Worm (Caenorhabditis elegans) whole organism, L3 larva: ENCODE data around the gene srh-92.

Experiments used
- R02D3.7 ChIP-seq: fragments of 150-350 bp; optimal IDR thresholded peaks from 2 replicates; lab custom pipeline; 2014; ENCODE audit warnings: missing biosample characterization, missing genetic modification characterization
- ZK546.5 ChIP-seq: sonication (generic microtip); optimal IDR thresholded peaks from 2 replicates; lab custom pipeline; 2017; ENCODE audit warnings: missing biosample characterization, missing genetic modification characterization
- aly-2 ChIP-seq: fragments of 150-350 bp; optimal IDR thresholded peaks from 2 replicates; lab custom pipeline; 2014; ENCODE audit warnings: missing biosample characterization, missing genetic modification characterization
- ama-1 ChIP-seq: fragments of 150-350 bp; optimal IDR thresholded peaks from 2 replicates; lab custom pipeline; 2018
- ceh-16 ChIP-seq: sonication (generic microtip); optimal IDR thresholded peaks from 2 replicates; lab custom pipeline; 2017; ENCODE audit warnings: missing biosample characterization, missing genetic modification characterization
- ceh-82 ChIP-seq: fragments of 150-350 bp; optimal IDR thresholded peaks from 2 replicates; lab custom pipeline; 2014; ENCODE audit warnings: missing biosample characterization, missing genetic modification characterization
- daf-12 ChIP-seq: fragments of 150-350 bp; optimal IDR thresholded peaks from 2 replicates; lab custom pipeline; 2014; ENCODE audit warnings: missing biosample characterization, missing genetic modification reagents, missing genetic modification characterization
- egl-27 ChIP-seq: sonication (generic microtip); optimal IDR thresholded peaks from 4 replicates; lab custom pipeline; 2017; ENCODE audit warnings: missing biosample characterization, missing genetic modification reagents, missing genetic modification characterization
- egl-5 ChIP-seq: fragments of 150-350 bp; optimal IDR thresholded peaks from 2 replicates; lab custom pipeline; 2017; ENCODE audit warnings: missing biosample characterization, missing genetic modification reagents, missing genetic modification characterization, inconsistent platforms
- elt-1 ChIP-seq: fragments of 150-350 bp; optimal IDR thresholded peaks from 2 replicates; lab custom pipeline; 2014; ENCODE audit warnings: missing biosample characterization, missing genetic modification characterization
- elt-2 ChIP-seq: sonication (generic microtip); optimal IDR thresholded peaks from 2 replicates; lab custom pipeline; 2016; ENCODE audit warnings: missing genetic modification reagents, mild to moderate bottlenecking, missing genetic modification characterization, missing compliant biosample characterization
- elt-3 ChIP-seq, 3 experiments: fragments of 150-350 bp in 1 of 3; sonication (generic microtip) in 2 of 3; optimal IDR thresholded peaks; 2 replicates in 2 of 3; 4 replicates in 1 of 3; lab custom pipeline; 2014 to 2017; ENCODE audit warnings: missing biosample characterization in 3 of 3, missing genetic modification characterization in 3 of 3
- eor-1 ChIP-seq, 2 experiments: fragments of 150-350 bp; optimal IDR thresholded peaks; 2 replicates each; lab custom pipeline; 2014 to 2018; ENCODE audit warnings: missing biosample characterization in 2 of 2, missing genetic modification characterization in 2 of 2
- fkh-2 ChIP-seq: fragments of 150-350 bp; optimal IDR thresholded peaks from 2 replicates; lab custom pipeline; 2014; ENCODE audit warnings: missing biosample characterization, missing genetic modification reagents, missing genetic modification characterization
- hmg-11 ChIP-seq: sonication (generic microtip); optimal IDR thresholded peaks from 2 replicates; lab custom pipeline; 2016; ENCODE audit warnings: missing genetic modification characterization, missing compliant biosample characterization
- lin-15B ChIP-seq: fragments of 150-350 bp; optimal IDR thresholded peaks from 2 replicates; lab custom pipeline; 2014; ENCODE audit warnings: missing biosample characterization, missing genetic modification characterization
- lin-39 ChIP-seq: fragments of 150-350 bp; optimal IDR thresholded peaks from 2 replicates; lab custom pipeline; 2018; ENCODE audit warnings: missing biosample characterization, missing genetic modification reagents, missing genetic modification characterization
- lsy-12 ChIP-seq: sonication (generic microtip); optimal IDR thresholded peaks from 2 replicates; lab custom pipeline; 2016; ENCODE audit warnings: mild to moderate bottlenecking, missing genetic modification characterization, missing compliant biosample characterization
- mdl-1 ChIP-seq: fragments of 150-350 bp; optimal IDR thresholded peaks from 2 replicates; lab custom pipeline; 2014; ENCODE audit warnings: missing biosample characterization, missing genetic modification characterization
- mml-1 ChIP-seq: fragments of 150-350 bp; sonication (generic microtip); optimal IDR thresholded peaks from 3 replicates; lab custom pipeline; 2014; ENCODE audit warnings: missing biosample characterization, missing genetic modification characterization
- nfya-1 ChIP-seq: sonication (generic microtip); optimal IDR thresholded peaks from 2 replicates; lab custom pipeline; 2017; ENCODE audit warnings: missing genetic modification characterization, mild to moderate bottlenecking, missing compliant biosample characterization, antibody characterized with exemption, moderate library complexity; ENCODE audit not compliant: insufficient read depth
- nhr-11 ChIP-seq: fragments of 150-350 bp; optimal IDR thresholded peaks from 2 replicates; lab custom pipeline; 2014; ENCODE audit warnings: missing biosample characterization, missing genetic modification characterization
- nhr-12 ChIP-seq: fragments of 150-350 bp; optimal IDR thresholded peaks from 2 replicates; lab custom pipeline; 2014; ENCODE audit warnings: missing biosample characterization, missing genetic modification characterization
- nhr-237 ChIP-seq: fragments of 150-350 bp; optimal IDR thresholded peaks from 2 replicates; lab custom pipeline; 2014; ENCODE audit warnings: missing biosample characterization, missing genetic modification characterization
- nhr-25 ChIP-seq: sonication (generic microtip); optimal IDR thresholded peaks from 2 replicates; lab custom pipeline; 2017; ENCODE audit warnings: missing biosample characterization, missing genetic modification characterization
- nhr-28 ChIP-seq: fragments of 150-350 bp; optimal IDR thresholded peaks from 2 replicates; lab custom pipeline; 2014; ENCODE audit warnings: missing biosample characterization, missing genetic modification characterization
- nhr-43 ChIP-seq: sonication (generic microtip); optimal IDR thresholded peaks from 2 replicates; lab custom pipeline; 2016; ENCODE audit warnings: mild to moderate bottlenecking, missing genetic modification characterization, missing compliant biosample characterization; ENCODE audit not compliant: poor library complexity, severe bottlenecking
- nhr-76 ChIP-seq: fragments of 150-350 bp; sonication (generic microtip); optimal IDR thresholded peaks from 5 replicates; lab custom pipeline; 2014; ENCODE audit warnings: missing biosample characterization, missing genetic modification characterization
- nhr-77 ChIP-seq: fragments of 150-350 bp; optimal IDR thresholded peaks from 2 replicates; lab custom pipeline; 2014; ENCODE audit warnings: missing biosample characterization, missing genetic modification characterization
- pha-4 ChIP-seq: fragments of 150-350 bp; optimal IDR thresholded peaks from 2 replicates; lab custom pipeline; 2014; ENCODE audit warnings: missing biosample characterization, missing genetic modification reagents, missing genetic modification characterization
- sea-2 ChIP-seq: fragments of 150-350 bp; sonication (generic microtip); optimal IDR thresholded peaks from 4 replicates; lab custom pipeline; 2014; ENCODE audit warnings: missing biosample characterization, missing genetic modification reagents, missing genetic modification characterization
- skn-1 ChIP-seq: fragments of 150-350 bp; optimal IDR thresholded peaks from 2 replicates; lab custom pipeline; 2014; ENCODE audit warnings: missing biosample characterization, missing genetic modification characterization
- snpc-4 ChIP-seq: fragments of 150-350 bp; optimal IDR thresholded peaks from 2 replicates; lab custom pipeline; 2014; ENCODE audit warnings: missing biosample characterization, missing genetic modification characterization
- unc-39 ChIP-seq: sonication (generic microtip); optimal IDR thresholded peaks from 4 replicates; lab custom pipeline; 2017; ENCODE audit warnings: missing biosample characterization, missing genetic modification characterization
- unc-62 ChIP-seq: fragments of 150-350 bp; sonication (generic microtip); optimal IDR thresholded peaks from 4 replicates; lab custom pipeline; 2014; ENCODE audit warnings: missing biosample characterization, missing genetic modification reagents, missing genetic modification characterization
- ztf-11 ChIP-seq: fragments of 150-350 bp; optimal IDR thresholded peaks from 2 replicates; lab custom pipeline; 2014; ENCODE audit warnings: missing biosample characterization, missing genetic modification characterization
- ztf-4 ChIP-seq: fragments of 150-350 bp; optimal IDR thresholded peaks from 2 replicates; lab custom pipeline; 2014; ENCODE audit warnings: missing biosample characterization, missing genetic modification characterization

Gene srh-92

DNA sequence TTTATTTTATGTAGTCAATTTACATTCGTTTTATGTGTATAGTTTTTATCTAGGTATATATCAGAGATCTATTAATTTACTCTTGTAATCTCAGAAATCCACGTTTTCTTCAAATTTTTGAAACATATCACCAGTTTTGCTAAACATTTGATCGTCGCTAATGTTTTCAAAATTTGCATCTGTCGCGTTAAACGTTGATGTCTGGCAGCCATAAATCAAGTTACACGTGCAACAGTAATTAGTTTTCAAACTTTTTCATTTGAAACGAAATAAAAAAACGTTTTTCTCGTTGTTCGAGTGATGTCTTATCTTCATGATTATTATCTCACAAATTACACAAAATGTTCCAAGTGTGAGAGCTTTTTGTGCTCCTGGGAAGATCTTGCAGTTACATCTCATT is 36.6 kb upstream of the srh-92 start, which contains the start of gene srh-79:
Gene srh-79 (plus strand): TSS at position 301 of the 400 bp plus-strand sequence.
- TF ChIP-seq elt-2 (tag; lab: Kevin White, UChicago), result no peak
- no peak for TF ChIP-seq unc-62 (GFP tag; lab: Kevin White, UChicago)

DNA sequence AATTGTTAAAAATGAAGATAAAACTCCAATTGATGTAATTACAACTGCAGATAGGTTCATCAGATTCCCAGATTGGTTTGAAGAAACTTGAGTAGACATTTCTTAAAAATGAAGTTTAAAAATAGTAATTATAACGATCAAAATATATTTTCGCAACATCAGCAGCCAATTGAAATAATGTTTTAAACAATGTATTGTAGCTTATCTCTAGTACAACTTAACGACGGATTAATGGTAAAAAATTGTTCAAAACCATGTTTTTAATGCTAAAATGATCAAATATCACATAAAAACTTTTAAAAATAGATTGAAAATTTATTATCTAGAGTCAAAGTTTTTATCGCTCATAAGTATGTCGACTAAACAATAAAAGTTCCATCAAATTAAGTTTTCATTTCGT is 34.4 kb upstream of the srh-92 start, which contains the start of gene srbc-11:
Gene srbc-11 (minus strand): TSS at position 101 of the 400 bp plus-strand sequence.
- TF ChIP-seq elt-1 (tag; lab: Kevin White, UChicago) (no peak), elt-3 (tag; optimal IDR thresholded peaks at IDR 0.05; lab: Kevin White, UChicago) (no peak), pha-4 (tag; lab: Kevin White, UChicago) (no peak), mml-1 (tag; lab: Kevin White, UChicago) (no peak), mdl-1 (no peak), nhr-11 (tag; lab: Kevin White, UChicago) (no peak), ztf-4 (tag; lab: Kevin White, UChicago) (no peak), R02D3.7 (tag; lab: Kevin White, UChicago) (no peak), sea-2 (GFP tag; lab: Kevin White, UChicago) (no peak), unc-39 (no peak), nhr-25 (tag; lab: Kevin White, UChicago) (no peak)

ce11 chrV:7492924-7493323 is 32.1 kb upstream of the srh-92 start, which contains the start of gene srbc-10:
Gene srbc-10 (minus strand): TSS chrV:7493024.
- TF ChIP-seq nhr-12 (tag; lab: Kevin White, UChicago) (no peak), lin-15B (tag; lab: Kevin White, UChicago) (no peak), eor-1 (tag; optimal IDR thresholded peaks at IDR 0.05; lab: Kevin White, UChicago) (no peak), elt-2 (tag; lab: Kevin White, UChicago) (no peak), sea-2 (GFP tag; lab: Kevin White, UChicago) (no peak)

ce11 chrV:7490340-7490739 is 29.5 kb upstream of the srh-92 start, which contains the start of gene srbc-9:
Gene srbc-9 (minus strand): TSS chrV:7490440.
- TF ChIP-seq nfya-1 (no peak), ama-1 (lab: Kevin White, UChicago) (no peak)

DNA sequence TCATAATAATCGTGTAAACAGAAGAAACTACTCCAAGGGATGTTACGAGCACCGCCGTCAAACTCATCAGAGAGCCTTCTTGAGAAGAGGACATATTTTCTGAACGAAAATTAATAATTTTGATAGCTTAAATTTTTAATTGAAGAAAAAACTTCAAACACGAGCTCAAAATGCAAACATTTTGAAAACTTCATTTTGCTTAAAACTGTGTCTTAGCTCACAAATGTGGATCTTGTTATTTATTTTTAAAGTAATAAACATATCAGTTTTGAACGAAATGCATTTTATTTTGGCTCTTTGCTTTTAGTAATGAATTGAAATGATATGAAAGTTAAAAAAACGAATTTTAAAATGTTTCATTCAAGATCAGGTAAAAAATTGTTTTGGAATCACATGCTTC is 26.7 kb upstream of the srh-92 start, which contains the start of gene srbc-7:
Gene srbc-7 (minus strand): TSS at position 101 of the 400 bp plus-strand sequence.
- TF ChIP-seq R02D3.7 (tag; lab: Kevin White, UChicago) (no peak), ama-1 (lab: Kevin White, UChicago) (no peak), egl-27 (no peak), egl-5 (tag; lab: Kevin White, UChicago) (no peak), lin-39 (tag; lab: Kevin White, UChicago) (no peak), snpc-4 (no peak), mdl-1 (no peak), ceh-82 (tag; lab: Kevin White, UChicago) (no peak), daf-12 (no peak), nhr-28 (tag; lab: Kevin White, UChicago) (no peak), sea-2 (GFP tag; lab: Kevin White, UChicago) (no peak), fkh-2 (tag; lab: Kevin White, UChicago) (no peak)
- TF ChIP-seq, all 47 proteins: peak for 0

- TF ChIP-seq pha-4 (tag; lab: Kevin White, UChicago) (no peak), aly-2 (no peak), hmg-11 (no peak), lin-39 (tag; lab: Kevin White, UChicago) (no peak), eor-1 (tag; optimal IDR thresholded peaks at IDR 0.05; lab: Kevin White, UChicago) (no peak), nhr-43 (no peak), ceh-16 (tag; lab: Kevin White, UChicago) (no peak), ztf-11 (tag; lab: Kevin White, UChicago) (no peak), nhr-76 (tag; lab: Kevin White, UChicago) (no peak), snpc-4 (no peak), elt-2 (tag; lab: Kevin White, UChicago) (no peak), nhr-237 (tag; lab: Kevin White, UChicago) (no peak), nhr-77 (tag; lab: Kevin White, UChicago) (no peak), lsy-12 (tag; lab: Kevin White, UChicago) (no peak), nfya-1 (no peak), elt-1 (tag; lab: Kevin White, UChicago) (no peak), skn-1 (tag; lab: Kevin White, UChicago) (no peak), unc-62 (GFP tag; lab: Kevin White, UChicago) (no peak), ZK546.5 (no peak), nhr-12 (tag; lab: Kevin White, UChicago) (no peak)
These were observed 24.2 kb upstream of the srh-92 start, which contains the start of gene srbc-8 for ce11 chrV:7485000-7485399. Gene srbc-8 (minus strand): TSS chrV:7485100.
